Worm (Caenorhabditis elegans) whole organism, midembryonic: ENCODE measurements around the gene C55A6.12.

ENCODE experiments used
- T22C8.4 ChIP-seq: fragments of 200-800 bp; sonication (Bioruptor generic); IDR thresholded peaks from 2 replicates; pipeline ENCODE4 v1.3.6; 2022; ENCODE audit warnings: missing genetic modification characterization, missing compliant biosample characterization
- cog-1 ChIP-seq: sonication (generic microtip); optimal IDR thresholded peaks from 2 replicates; lab custom pipeline; 2016; ENCODE audit warnings: missing genetic modification characterization, missing compliant biosample characterization
- flt-1 ChIP-seq: fragments of 200-800 bp; sonication (Bioruptor generic); IDR thresholded peaks from 2 replicates; pipeline ENCODE4 v1.3.6; 2022; ENCODE audit warnings: missing genetic modification characterization, missing compliant biosample characterization
- klf-2 ChIP-seq: fragments of 200-800 bp; sonication (Bioruptor generic); conservative IDR thresholded peaks from 2 replicates; pipeline ENCODE4 v1.3.6; 2022; ENCODE audit warnings: missing genetic modification reagents, missing genetic modification characterization, missing compliant biosample characterization
- med-1 ChIP-seq: sonication (generic microtip); optimal IDR thresholded peaks from 2 replicates; lab custom pipeline; 2017; ENCODE audit warnings: missing genetic modification characterization, mild to moderate bottlenecking, missing compliant biosample characterization, antibody characterized with exemption, missing genetic modification reagents; ENCODE audit not compliant: insufficient read depth
- ref-1 ChIP-seq: fragments of 200-800 bp; sonication (Bioruptor generic); conservative IDR thresholded peaks from 2 replicates; pipeline ENCODE4 v1.3.6; 2022; ENCODE audit warnings: missing genetic modification reagents, missing genetic modification characterization, missing compliant biosample characterization
- tab-1 ChIP-seq: fragments of 200-800 bp; sonication (Bioruptor generic); IDR thresholded peaks from 2 replicates; pipeline ENCODE4 v1.3.6; 2022; ENCODE audit warnings: missing genetic modification characterization, missing compliant biosample characterization
- ztf-23 ChIP-seq: fragments of 200-800 bp; sonication (Bioruptor generic); IDR thresholded peaks from 2 replicates; pipeline ENCODE4 v1.3.6; 2022; ENCODE audit warnings: missing genetic modification reagents, missing genetic modification characterization, missing compliant biosample characterization
- ztf-29 ChIP-seq: fragments of 200-800 bp; sonication (Bioruptor generic); IDR thresholded peaks from 2 replicates; pipeline ENCODE4 v1.3.6; 2022; ENCODE audit warnings: missing genetic modification reagents, missing genetic modification characterization, missing compliant biosample characterization

Gene C55A6.12

ce11 chrV:11525338-11525737 is 22.4 kb upstream of the C55A6.12 start:
- TF ChIP-seq tab-1 (no peak), klf-2 (GFP tag; lab: Robert Waterston, UW) (no peak), med-1 (GFP tag; lab: Kevin White, UChicago) (no peak), cog-1 (no peak), flt-1 (no peak), T22C8.4 (GFP tag; lab: Robert Waterston, UW) (no peak), ztf-29 (GFP tag; lab: Robert Waterston, UW) (no peak), ref-1 (GFP tag; lab: Robert Waterston, UW) (no peak), ztf-23 (GFP tag; lab: Robert Waterston, UW) (no peak)

ce11 chrV:11521448-11521847 is 18.5 kb upstream of the C55A6.12 start, which contains the start of gene pafo-1:
Gene pafo-1, plus strand, starts transcription at chrV:11521703.
- peak; percentile 67; the same call in 1 of the 2 replicates for TF ChIP-seq flt-1
- no peak; the same call in 1 of the 2 replicates for TF ChIP-seq T22C8.4 (GFP tag; lab: Robert Waterston, UW)
- peak; percentile 78 for TF ChIP-seq ztf-23 (GFP tag; lab: Robert Waterston, UW)
- TF ChIP-seq cog-1: peak; percentile 52
- no peak for TF ChIP-seq klf-2 (GFP tag; lab: Robert Waterston, UW)
- peak; percentile 27 for TF ChIP-seq med-1 (GFP tag; lab: Kevin White, UChicago)
- TF ChIP-seq tab-1: peak; percentile 30; the same call in 1 of the 2 replicates

- TF ChIP-seq T22C8.4 (GFP tag; lab: Robert Waterston, UW): no peak
These were observed 17.3 kb upstream of the C55A6.12 start, which contains the start of the genes C55A6.11 and C55A6.7 for ce11 chrV:11520215-11520614. Gene C55A6.11, plus strand, starts transcription at chrV:11520515. Gene C55A6.7, minus strand, starts transcription at chrV:11520530.

- TF ChIP-seq ref-1 (GFP tag; lab: Robert Waterston, UW): no peak
- no peak for TF ChIP-seq cog-1
- TF ChIP-seq ztf-23 (GFP tag; lab: Robert Waterston, UW): no peak
- no peak for TF ChIP-seq T22C8.4 (GFP tag; lab: Robert Waterston, UW)
- TF ChIP-seq med-1 (GFP tag; lab: Kevin White, UChicago): no peak
- no peak for TF ChIP-seq klf-2 (GFP tag; lab: Robert Waterston, UW)
- no peak for TF ChIP-seq tab-1
- no peak for TF ChIP-seq ztf-29 (GFP tag; lab: Robert Waterston, UW)
- no peak for TF ChIP-seq flt-1
These were observed 14.9 kb upstream of the C55A6.12 start, which contains the start of gene C55A6.4 for ce11 chrV:11517789-11518188. Gene C55A6.4, minus strand, starts transcription at chrV:11517889.

- no peak for TF ChIP-seq tab-1
- no peak for TF ChIP-seq T22C8.4 (GFP tag; lab: Robert Waterston, UW)
- TF ChIP-seq ztf-23 (GFP tag; lab: Robert Waterston, UW): no peak
- no peak for TF ChIP-seq flt-1
- TF ChIP-seq cog-1: no peak
- no peak for TF ChIP-seq ref-1 (GFP tag; lab: Robert Waterston, UW)
- TF ChIP-seq ztf-29 (GFP tag; lab: Robert Waterston, UW): no peak
- TF ChIP-seq med-1 (GFP tag; lab: Kevin White, UChicago): no peak
- TF ChIP-seq klf-2 (GFP tag; lab: Robert Waterston, UW): no peak
These were observed 13.2 kb upstream of the C55A6.12 start, which contains the start of gene sdz-8 for ce11 chrV:11516141-11516591. Gene sdz-8, minus strand, starts transcription at chrV:11516191.

- TF ChIP-seq klf-2 (GFP tag; lab: Robert Waterston, UW): no peak
- no peak for TF ChIP-seq ztf-29 (GFP tag; lab: Robert Waterston, UW)
- no peak for TF ChIP-seq tab-1
- no peak for TF ChIP-seq ref-1 (GFP tag; lab: Robert Waterston, UW)
- TF ChIP-seq T22C8.4 (GFP tag; lab: Robert Waterston, UW): no peak
- TF ChIP-seq ztf-23 (GFP tag; lab: Robert Waterston, UW): no peak
- TF ChIP-seq cog-1: no peak
- no peak for TF ChIP-seq med-1 (GFP tag; lab: Kevin White, UChicago)
- no peak for TF ChIP-seq flt-1
These were observed 12.2 kb upstream of the C55A6.12 start for ce11 chrV:11515145-11515544.

- TF ChIP-seq klf-2 (GFP tag; lab: Robert Waterston, UW) (no peak), ztf-23 (GFP tag; lab: Robert Waterston, UW) (no peak), T22C8.4 (GFP tag; lab: Robert Waterston, UW) (no peak), tab-1 (no peak), flt-1 (no peak), cog-1 (no peak), ref-1 (GFP tag; lab: Robert Waterston, UW) (no peak), med-1 (GFP tag; lab: Kevin White, UChicago) (no peak), ztf-29 (GFP tag; lab: Robert Waterston, UW) (no peak)
These were observed 11.7 kb upstream of the C55A6.12 start, which contains the start of gene C55A6.6 for ce11 chrV:11514677-11515076. Gene C55A6.6, minus strand, starts transcription at chrV:11514737.

ce11 chrV:11513432-11513831 is 10.5 kb upstream of the C55A6.12 start, which contains the start of gene C55A6.3:
Gene C55A6.3, minus strand, starts transcription at chrV:11513532.
- TF ChIP-seq klf-2 (GFP tag; lab: Robert Waterston, UW) (no peak), ztf-23 (GFP tag; lab: Robert Waterston, UW) (no peak), tab-1 (no peak), ref-1 (GFP tag; lab: Robert Waterston, UW) (no peak), flt-1 (no peak), med-1 (GFP tag; lab: Kevin White, UChicago) (no peak), cog-1 (no peak), T22C8.4 (GFP tag; lab: Robert Waterston, UW) (no peak), ztf-29 (GFP tag; lab: Robert Waterston, UW) (no peak)

- TF ChIP-seq klf-2 (GFP tag; lab: Robert Waterston, UW): no peak
- no peak for TF ChIP-seq cog-1
- no peak for TF ChIP-seq ztf-23 (GFP tag; lab: Robert Waterston, UW)
These were observed 5.8 kb upstream of the C55A6.12 start, which contains the start of gene ttll-5 for ce11 chrV:11508773-11509172. Gene ttll-5, plus strand, starts transcription at chrV:11509060.

- TF ChIP-seq cog-1: no peak
- no peak for TF ChIP-seq flt-1
- TF ChIP-seq ztf-29 (GFP tag; lab: Robert Waterston, UW): no peak
- TF ChIP-seq klf-2 (GFP tag; lab: Robert Waterston, UW): no peak
- TF ChIP-seq med-1 (GFP tag; lab: Kevin White, UChicago): no peak
- no peak for TF ChIP-seq T22C8.4 (GFP tag; lab: Robert Waterston, UW)
- TF ChIP-seq tab-1: no peak
- no peak for TF ChIP-seq ref-1 (GFP tag; lab: Robert Waterston, UW)
- TF ChIP-seq ztf-23 (GFP tag; lab: Robert Waterston, UW): no peak
These were observed 3.4 kb upstream of the C55A6.12 start for ce11 chrV:11506347-11506746.
